Worm (Caenorhabditis elegans) whole organism, L4/young adult: Measurements from ENCODE around the gene tba-4.

Experiments used
- W03F9.2 ChIP-seq: fragments of 150-350 bp; optimal IDR thresholded peaks from 2 replicates; lab custom pipeline; 2014; ENCODE audit warnings: missing biosample characterization, missing genetic modification characterization
- dao-5 ChIP-seq: sonication (generic microtip); optimal IDR thresholded peaks from 2 replicates; lab custom pipeline; 2016; ENCODE audit warnings: missing genotype, missing genetic modification characterization, moderate library complexity, missing compliant biosample characterization
- him-1 ChIP-seq: sonication (generic microtip); optimal IDR thresholded peaks from 2 replicates; lab custom pipeline; 2016; ENCODE audit warnings: missing genotype, missing genetic modification reagents, missing genetic modification characterization, missing compliant biosample characterization

DNA sequence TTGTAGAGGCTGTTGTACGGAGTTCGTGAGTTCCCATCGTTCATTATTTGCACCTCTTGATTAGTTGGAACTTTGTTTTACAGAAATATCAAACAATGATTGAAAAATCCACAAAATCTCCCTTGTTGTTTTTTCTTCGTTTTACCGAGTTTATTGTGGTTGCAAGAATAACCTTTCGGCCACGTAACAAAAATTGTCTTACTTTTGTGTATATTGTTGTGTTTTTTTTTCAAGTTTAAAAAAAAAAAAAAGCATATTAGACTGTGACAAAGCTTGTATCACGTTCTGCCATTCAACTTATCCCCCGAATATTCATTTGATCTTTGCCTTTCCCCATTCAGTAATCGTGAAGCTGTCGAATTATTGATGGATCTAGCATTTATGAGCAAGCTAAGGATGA lies 1.3 kb upstream of the tba-4 start, which contains the start of gene F44F4.10:
- TF ChIP-seq W03F9.2 (no peak), him-1 (tag; lab: Kevin White, UChicago) (no peak), dao-5 (tag; lab: Kevin White, UChicago) (no peak)
